Fruit fly (Drosophila melanogaster): ENCODE results near the gene CG2006.

The CG2006 gene

DNA sequence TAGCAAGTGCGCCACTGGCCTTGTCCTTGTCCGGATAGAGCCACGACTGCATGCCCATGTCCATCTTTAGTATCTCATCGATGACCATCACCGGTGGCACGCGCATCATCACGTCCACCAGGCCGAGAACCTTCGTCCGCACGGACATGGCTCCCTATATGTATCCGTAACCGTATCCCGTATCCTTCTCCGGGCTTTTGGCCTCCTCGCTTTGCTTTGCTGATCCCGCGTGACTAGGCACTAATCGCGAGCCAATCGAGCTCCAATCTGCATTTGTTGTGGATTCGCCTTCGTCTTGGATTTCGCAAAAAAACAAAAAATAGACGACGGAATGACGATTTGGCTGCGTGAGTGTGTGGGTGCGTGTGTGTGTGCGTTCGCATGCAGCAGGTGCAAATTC is 13.7 kb downstream of the CG2006 start:
- TF ChIP-seq Mio (GFP tag; optimal IDR thresholded peaks at IDR 0.05) (no peak), sv (GFP tag; optimal IDR thresholded peaks at IDR 0.05) (no peak), CG32264 (GFP tag; optimal IDR thresholded peaks at IDR 0.05) (no peak), psq (GFP tag; optimal IDR thresholded peaks at IDR 0.05) (no peak), pan (optimal IDR thresholded peaks at IDR 0.05) (no peak), Rel (GFP tag; optimal IDR thresholded peaks at IDR 0.05) (no peak), Rel (tag; optimal IDR thresholded peaks at IDR 0.05) (no peak), dsf (GFP tag; optimal IDR thresholded peaks at IDR 0.05; ENCODE audit: borderline replicate concordance) (no peak)

DNA sequence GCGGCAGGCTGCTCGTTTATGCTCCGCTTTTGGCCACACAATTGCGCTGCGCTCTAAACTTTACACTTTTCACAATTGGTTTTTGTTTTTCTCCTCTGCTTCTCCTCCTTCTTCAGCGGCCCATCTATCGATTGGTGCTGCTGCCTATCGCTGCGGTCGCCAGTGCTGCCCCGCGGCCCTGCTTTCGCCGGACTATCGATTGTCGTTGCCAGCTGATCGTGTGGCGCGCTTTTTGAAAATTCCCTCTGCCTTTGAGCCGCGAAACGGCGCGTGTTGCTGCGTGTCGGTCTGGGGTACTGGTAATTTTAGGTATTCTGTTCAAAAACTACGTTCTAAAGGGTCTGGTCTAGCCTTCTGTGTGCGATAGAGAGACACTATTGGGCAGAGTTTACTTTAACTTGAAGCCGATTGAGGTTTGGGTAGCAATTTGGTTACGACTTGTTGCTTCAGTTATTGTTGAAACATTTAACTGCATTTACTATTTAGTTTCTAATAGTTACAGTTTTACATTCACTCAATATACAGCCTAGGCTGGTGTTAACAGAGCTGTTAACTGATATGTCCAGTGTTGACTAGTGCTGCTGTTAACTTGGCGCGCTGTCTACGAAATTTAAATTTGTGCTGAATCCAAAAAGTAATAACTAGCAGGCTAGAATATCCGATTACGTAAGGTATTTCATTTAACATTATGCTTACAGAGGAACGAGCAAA is 14.3 kb downstream of the CG2006 start, which contains the start of gene Trc8:
Gene Trc8 (minus strand): TSS at position 392 of the 711 bp plus-strand sequence.
- TF ChIP-seq Hnf4 (GFP tag; optimal IDR thresholded peaks at IDR 0.05) (no peak), pan (optimal IDR thresholded peaks at IDR 0.05) (no peak), Dif (GFP tag; optimal IDR thresholded peaks at IDR 0.05; ENCODE audit: partially characterized antibody) (no peak), fru (GFP tag; optimal IDR thresholded peaks at IDR 0.05) (peak; percentile 3), psq (GFP tag; optimal IDR thresholded peaks at IDR 0.05) (peak; percentile 96), Myc (optimal IDR thresholded peaks at IDR 0.05) (peak; percentile 22)

DNA sequence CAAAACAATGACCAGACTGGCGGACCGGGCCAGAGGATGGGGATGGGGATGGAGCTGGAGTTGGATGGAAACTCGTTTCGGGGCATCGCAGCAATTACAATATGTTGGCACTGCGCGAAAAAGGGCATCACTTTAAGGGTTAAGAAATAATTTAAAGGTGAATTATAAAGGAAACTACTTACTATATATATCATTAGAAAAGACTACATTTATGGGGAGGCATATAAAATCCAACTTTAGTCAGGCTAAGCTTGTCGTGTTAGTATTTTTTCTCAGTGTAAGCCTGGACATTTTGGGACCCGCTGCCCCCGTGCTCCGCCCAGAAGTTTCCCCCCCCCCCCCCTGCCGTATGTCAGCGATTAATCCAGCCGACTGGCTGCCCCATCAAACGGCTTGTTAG is 17.3 kb downstream of the CG2006 start:
- peak; percentile 10 for TF ChIP-seq rgr (GFP tag; optimal IDR thresholded peaks at IDR 0.05)
- TF ChIP-seq Hnf4 (GFP tag; optimal IDR thresholded peaks at IDR 0.05): no peak
- peak; percentile 21 for TF ChIP-seq h (GFP tag; optimal IDR thresholded peaks at IDR 0.05)
- TF ChIP-seq foxo (GFP tag; optimal IDR thresholded peaks at IDR 0.05): peak in 1 of 2 experiments; percentile 91
- TF ChIP-seq dl (GFP tag; optimal IDR thresholded peaks at IDR 0.05; ENCODE audit: insufficient read depth in 1 of 2, partially characterized antibody in 2 of 2): no peak
- TF ChIP-seq Jra (GFP tag; optimal IDR thresholded peaks at IDR 0.05): no peak
- TF ChIP-seq CG9705 (GFP tag; optimal IDR thresholded peaks at IDR 0.05): no peak
- TF ChIP-seq sage (GFP tag; optimal IDR thresholded peaks at IDR 0.05): no peak
- TF ChIP-seq usp (GFP tag; optimal IDR thresholded peaks at IDR 0.05): no peak
- TF ChIP-seq Dfd (GFP tag; optimal IDR thresholded peaks at IDR 0.05): no peak
- TF ChIP-seq tai (GFP tag; optimal IDR thresholded peaks at IDR 0.05): no peak
- peak; percentile 90 for TF ChIP-seq HLH106 (tag; optimal IDR thresholded peaks at IDR 0.05)
- no peak for TF ChIP-seq pan (optimal IDR thresholded peaks at IDR 0.05)
- no peak for TF ChIP-seq Hr83 (GFP tag; optimal IDR thresholded peaks at IDR 0.05; ENCODE audit: poor library complexity, severe bottlenecking)
- peak; percentile 26 for TF ChIP-seq psq (GFP tag; optimal IDR thresholded peaks at IDR 0.05)
- no peak for TF ChIP-seq Dif (GFP tag; optimal IDR thresholded peaks at IDR 0.05; ENCODE audit: partially characterized antibody)
- no peak for TF ChIP-seq jim (GFP tag; optimal IDR thresholded peaks at IDR 0.05)
- no peak for TF ChIP-seq Abd-B (GFP tag; optimal IDR thresholded peaks at IDR 0.05)
- TF ChIP-seq dsf (GFP tag; optimal IDR thresholded peaks at IDR 0.05; ENCODE audit: borderline replicate concordance): no peak
- peak; percentile 8 for TF ChIP-seq dmrt93B (GFP tag; optimal IDR thresholded peaks at IDR 0.05)
- TF ChIP-seq br (GFP tag; optimal IDR thresholded peaks at IDR 0.05): peak; percentile 42
- TF ChIP-seq OdsH (GFP tag; optimal IDR thresholded peaks at IDR 0.05): peak; percentile 49
- TF ChIP-seq Sp1 (GFP tag; optimal IDR thresholded peaks at IDR 0.05): peak; percentile 34
- no peak for TF ChIP-seq Vsx2 (GFP tag; optimal IDR thresholded peaks at IDR 0.05; ENCODE audit: partially characterized antibody)
- no peak for TF ChIP-seq Rel (GFP tag; optimal IDR thresholded peaks at IDR 0.05)
- peak; percentile 54 for TF ChIP-seq Rel (tag; optimal IDR thresholded peaks at IDR 0.05)
- no peak for TF ChIP-seq Myc (optimal IDR thresholded peaks at IDR 0.05)
- no peak for TF ChIP-seq woc (GFP tag; optimal IDR thresholded peaks at IDR 0.05)
- TF ChIP-seq Hr78 (GFP tag; optimal IDR thresholded peaks at IDR 0.05): no peak
- TF ChIP-seq lola (GFP tag; optimal IDR thresholded peaks at IDR 0.05): no peak
- no peak for TF ChIP-seq brk (GFP tag; optimal IDR thresholded peaks at IDR 0.05)
- no peak for TF ChIP-seq sv (GFP tag; optimal IDR thresholded peaks at IDR 0.05)
- TF ChIP-seq CrebA (GFP tag; optimal IDR thresholded peaks at IDR 0.05; ENCODE audit: borderline replicate concordance): no peak
- TF ChIP-seq ey (GFP tag; optimal IDR thresholded peaks at IDR 0.05): peak; percentile 28
- no peak for TF ChIP-seq CG32264 (GFP tag; optimal IDR thresholded peaks at IDR 0.05)
- no peak for TF ChIP-seq GATAd (GFP tag; optimal IDR thresholded peaks at IDR 0.05)
- no peak for TF ChIP-seq N (GFP tag; optimal IDR thresholded peaks at IDR 0.05)
- peak; percentile 54 for TF ChIP-seq fru (GFP tag; optimal IDR thresholded peaks at IDR 0.05)
- no peak for TF ChIP-seq Mio (GFP tag; optimal IDR thresholded peaks at IDR 0.05)
